Fruit fly (Drosophila melanogaster) Kc167 (cell line): ENCODE data around the gene Ugt37E1.

Experiments
- Sin3A ChIP-seq: fragments of >200 bp; optimal IDR thresholded peaks from 2 replicates; lab custom pipeline; 2018; ENCODE audit warnings: missing external identifiers
- h ChIP-seq: fragments of >200 bp; optimal IDR thresholded peaks from 3 replicates; lab custom pipeline; 2018; ENCODE audit warnings: missing external identifiers
- insv ChIP-seq: fragments of >200 bp; optimal IDR thresholded peaks from 3 replicates; lab custom pipeline; 2018; ENCODE audit warnings: missing external identifiers

DNA sequence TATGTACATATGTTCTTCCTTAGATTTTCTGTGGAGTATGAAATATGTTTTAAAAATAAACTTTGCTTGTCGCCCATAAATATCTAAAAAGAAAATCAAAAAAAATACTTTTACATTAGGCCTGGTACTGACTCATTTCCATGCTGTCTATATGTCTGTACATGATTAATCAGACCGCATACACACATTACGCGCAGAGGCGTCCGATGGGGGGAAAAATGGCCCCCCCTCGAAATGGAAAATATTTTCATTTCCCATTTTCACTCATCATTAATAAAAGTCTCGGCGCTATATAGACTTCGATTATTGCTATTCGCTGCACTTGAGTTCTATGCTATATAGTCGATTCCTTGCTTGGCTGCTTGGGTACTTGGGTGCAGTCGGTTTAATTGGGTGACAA, 34.5 kb upstream of the Ugt37E1 start:
- TF ChIP-seq insv (lab: Kevin White, UChicago) (no peak), Sin3A (lab: Kevin White, UChicago) (no peak), h (lab: Kevin White, UChicago) (no peak)
